Worm (Caenorhabditis elegans): ENCODE results near the gene C05B5.2.

DNA sequence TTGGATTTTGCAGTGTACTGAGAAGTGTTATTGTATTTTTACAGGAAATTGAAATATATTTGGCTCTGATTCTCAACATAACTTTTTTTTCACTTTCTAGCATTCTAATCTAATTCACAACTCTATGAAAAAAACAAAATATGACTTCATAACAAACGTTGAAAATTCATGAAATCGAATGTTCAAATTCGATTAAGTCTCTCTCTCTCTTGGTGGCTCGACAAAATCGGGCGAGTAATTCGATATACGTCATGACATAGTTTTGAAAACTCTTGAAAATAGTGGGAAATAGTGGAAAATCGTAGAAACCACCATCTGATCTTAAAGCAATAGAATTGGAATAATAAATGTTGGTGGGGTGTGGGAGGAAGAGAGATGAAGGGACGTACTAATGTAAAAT lies 17.7 kb upstream of the C05B5.2 start:
- TF ChIP-seq nhr-23 (tag; optimal IDR thresholded peaks at IDR 0.05) = no peak
- TF ChIP-seq nhr-77 (tag; optimal IDR thresholded peaks at IDR 0.05) = no peak
- TF ChIP-seq alr-1 (tag; optimal IDR thresholded peaks at IDR 0.05) = no peak
- TF ChIP-seq blmp-1 (tag; optimal IDR thresholded peaks at IDR 0.05; ENCODE audit: insufficient read depth) = no peak
- no peak for TF ChIP-seq C34F6.9 (tag; optimal IDR thresholded peaks at IDR 0.05)
- no peak for TF ChIP-seq nhr-12 (tag; optimal IDR thresholded peaks at IDR 0.05)
- TF ChIP-seq unc-39 (tag; optimal IDR thresholded peaks at IDR 0.05) = no peak
- TF ChIP-seq gmeb-1 (tag; optimal IDR thresholded peaks at IDR 0.05) = no peak
- no peak for TF ChIP-seq ztf-11 (tag; optimal IDR thresholded peaks at IDR 0.05)
- TF ChIP-seq unc-55 (GFP tag; optimal IDR thresholded peaks at IDR 0.05) = no peak
- no peak for TF ChIP-seq zag-1 (tag; optimal IDR thresholded peaks at IDR 0.05)
- no peak for TF ChIP-seq nhr-10 (tag; optimal IDR thresholded peaks at IDR 0.05)
- no peak for TF ChIP-seq ceh-16 (tag; optimal IDR thresholded peaks at IDR 0.05)
- no peak for TF ChIP-seq lin-39 (tag; optimal IDR thresholded peaks at IDR 0.05)
